Fruit fly (Drosophila melanogaster): Measurements from ENCODE around the gene RYa-R.

- TF ChIP-seq CG11294 (GFP tag; IDR thresholded peaks at IDR 0.05), result no peak
- no peak for TF ChIP-seq Sox15 (GFP tag; optimal IDR thresholded peaks at IDR 0.05)
Measured at dm6 chr3R:26987455-26987854, 9.3 kb upstream of the RYa-R start.
